Fruit fly (Drosophila melanogaster): ENCODE measurements around the gene CG5151.

DNA sequence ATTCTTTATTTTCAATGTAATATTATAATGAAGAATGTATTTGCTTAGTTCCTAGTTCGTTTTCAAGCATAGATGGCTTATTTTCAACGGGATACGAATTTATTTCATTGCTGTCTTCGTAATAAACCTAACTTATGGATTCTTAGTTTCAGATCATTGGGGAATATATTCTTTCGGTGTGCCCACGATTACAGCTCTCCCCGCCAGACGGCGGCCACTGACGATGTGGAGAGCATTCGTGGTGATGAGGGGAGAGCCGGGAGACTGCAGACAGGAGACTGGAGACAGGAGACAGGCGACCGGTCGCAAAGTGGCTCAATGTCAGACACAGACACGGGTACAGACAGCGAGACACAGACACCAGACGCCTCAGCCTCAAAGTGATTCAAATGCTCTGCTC lies 12.8 kb upstream of the CG5151 start:
- no peak for TF ChIP-seq usp (GFP tag; optimal IDR thresholded peaks at IDR 0.05)
- no peak for TF ChIP-seq pan (optimal IDR thresholded peaks at IDR 0.05)
- TF ChIP-seq EcR (GFP tag; optimal IDR thresholded peaks at IDR 0.05): no peak
- TF ChIP-seq CG8478 (optimal IDR thresholded peaks at IDR 0.05): no peak
- TF ChIP-seq psq (optimal IDR thresholded peaks at IDR 0.05): no peak
